Worm (Caenorhabditis elegans) whole organism, young adult: ENCODE measurements around the gene ceh-48.

Experiments
- B0261.1 ChIP-seq: sonication (generic microtip); optimal IDR thresholded peaks from 2 replicates; lab custom pipeline; 2016; ENCODE audit warnings: mild to moderate bottlenecking, missing genetic modification characterization, moderate library complexity, missing compliant biosample characterization
- F49E8.2 ChIP-seq: sonication (generic microtip); optimal IDR thresholded peaks from 3 replicates; lab custom pipeline; 2017; ENCODE audit warnings: missing genetic modification characterization, mild to moderate bottlenecking, missing compliant biosample characterization, antibody characterized with exemption, moderate library complexity; ENCODE audit not compliant: insufficient read depth
- nfya-1 ChIP-seq: sonication (generic microtip); optimal IDR thresholded peaks from 2 replicates; lab custom pipeline; 2017; ENCODE audit warnings: antibody characterized with exemption, missing compliant biosample characterization, missing genetic modification characterization, borderline replicate concordance; ENCODE audit not compliant: insufficient read depth
- tbp1 ChIP-seq: fragments of 200-800 bp; sonication (Bioruptor generic); optimal IDR thresholded peaks from 2 replicates; lab custom pipeline; 2018; ENCODE audit warnings: mild to moderate bottlenecking, missing genetic modification characterization, missing compliant biosample characterization

DNA sequence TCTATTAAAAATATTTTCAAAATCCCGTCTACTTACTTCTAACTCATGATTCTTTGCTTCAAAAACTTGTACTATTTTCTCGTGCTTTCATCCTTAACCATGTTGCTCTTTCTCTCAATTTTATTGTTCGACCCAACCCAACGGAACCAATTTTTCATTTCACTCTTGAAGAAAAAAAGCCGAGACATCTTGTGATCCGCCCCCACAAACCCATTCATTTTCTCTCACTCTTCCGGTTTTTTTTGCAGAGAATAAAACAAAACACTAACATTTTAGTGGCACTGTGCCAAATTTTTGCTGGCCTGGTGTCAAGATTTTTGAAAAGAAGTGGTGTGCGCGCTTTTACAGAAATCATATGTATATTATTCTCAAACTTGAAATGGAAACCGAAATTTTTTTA is 24.9 kb downstream of the ceh-48 start:
- TF ChIP-seq nfya-1 (tag; lab: Kevin White, UChicago) (no peak), tbp1 (no peak), B0261.1 (tag; lab: Kevin White, UChicago) (no peak), F49E8.2 (tag; lab: Kevin White, UChicago) (no peak)
